Fruit fly (Drosophila melanogaster): Measurements from ENCODE around the gene CG31810.

CG31810 gene

dm6 chr2L:16824905-16825333 lies 27.2 kb downstream of the CG31810 start, which contains the start of gene Cse1 (continued):
- no peak for TF ChIP-seq Fer2 (tag; optimal IDR thresholded peaks at IDR 0.05)
- TF ChIP-seq CG10267 (tag; optimal IDR thresholded peaks at IDR 0.05), result no peak
- TF ChIP-seq CG31441 (GFP tag; IDR thresholded peaks at IDR 0.05), result no peak
- peak; percentile 47 for TF ChIP-seq CG15479 (GFP tag; optimal IDR thresholded peaks at IDR 0.05)
- TF ChIP-seq CG13287 (GFP tag; IDR thresholded peaks at IDR 0.05; ENCODE audit: partially characterized antibody), result peak; percentile 70
- TF ChIP-seq CG10959 (GFP tag; IDR thresholded peaks at IDR 0.05), result no peak
- TF ChIP-seq B-H2 (GFP tag; optimal IDR thresholded peaks at IDR 0.05), result no peak
- no peak for TF ChIP-seq CG11247 (GFP tag; IDR thresholded peaks at IDR 0.05)
- peak; percentile 51 for TF ChIP-seq CG34224 (GFP tag; IDR thresholded peaks at IDR 0.05; ENCODE audit: partially characterized antibody)
- no peak for TF ChIP-seq crp (GFP tag; optimal IDR thresholded peaks at IDR 0.05)
- peak; percentile 69 for TF ChIP-seq amos (GFP tag; IDR thresholded peaks at IDR 0.05; ENCODE audit: partially characterized antibody)
- TF ChIP-seq CG5245 (GFP tag; optimal IDR thresholded peaks at IDR 0.05), result no peak
- TF ChIP-seq dmrt11E (tag; optimal IDR thresholded peaks at IDR 0.05), result no peak
- peak; percentile 78 for TF ChIP-seq Scr (GFP tag; IDR thresholded peaks at IDR 0.05; ENCODE audit: partially characterized antibody)
- TF ChIP-seq CG33557 (GFP tag; optimal IDR thresholded peaks at IDR 0.05), result no peak
- TF ChIP-seq CG4328 (GFP tag; optimal IDR thresholded peaks at IDR 0.05), result no peak
- TF ChIP-seq chm (GFP tag; IDR thresholded peaks at IDR 0.05), result no peak
- TF ChIP-seq CG9437 (GFP tag; optimal IDR thresholded peaks at IDR 0.05), result no peak
- no peak for TF ChIP-seq Vsx1 (GFP tag; optimal IDR thresholded peaks at IDR 0.05)
- peak; percentile 93 for TF ChIP-seq cg (GFP tag; optimal IDR thresholded peaks at IDR 0.05)
- no peak for TF ChIP-seq sens-2 (GFP tag; IDR thresholded peaks at IDR 0.05)
- no peak for TF ChIP-seq CG13123 (GFP tag; optimal IDR thresholded peaks at IDR 0.05)
- TF ChIP-seq CG4424 (GFP tag; optimal IDR thresholded peaks at IDR 0.05), result no peak
- no peak for TF ChIP-seq tap (tag; optimal IDR thresholded peaks at IDR 0.05)
- TF ChIP-seq CG3407 (GFP tag; optimal IDR thresholded peaks at IDR 0.05), result no peak
- TF ChIP-seq seq (GFP tag; IDR thresholded peaks at IDR 0.05), result no peak
- no peak for TF ChIP-seq crc (GFP tag; optimal IDR thresholded peaks at IDR 0.05)
- TF ChIP-seq CHES-1-like (GFP tag; optimal IDR thresholded peaks at IDR 0.05), result no peak
- no peak for TF ChIP-seq Abd-B (GFP tag; optimal IDR thresholded peaks at IDR 0.05)
- TF ChIP-seq CG4282 (GFP tag; optimal IDR thresholded peaks at IDR 0.05), result no peak
- TF ChIP-seq chn (GFP tag; optimal IDR thresholded peaks at IDR 0.05), result no peak
- TF ChIP-seq sens (GFP tag), result peak; percentile 38
- no peak for TF ChIP-seq Stat92E (GFP tag; optimal IDR thresholded peaks at IDR 0.05)
- no peak for TF ChIP-seq HLHmδ (GFP tag; optimal IDR thresholded peaks at IDR 0.05)
- no peak for TF ChIP-seq kah (GFP tag; optimal IDR thresholded peaks at IDR 0.05)
- TF ChIP-seq gcm2 (GFP tag; optimal IDR thresholded peaks at IDR 0.05), result no peak
- no peak for TF ChIP-seq Doc2 (GFP tag; IDR thresholded peaks at IDR 0.05)
- TF ChIP-seq emc (GFP tag; optimal IDR thresholded peaks at IDR 0.05), result no peak
- peak; percentile 59 for TF ChIP-seq Med (GFP tag)
- TF ChIP-seq CG12769 (tag; optimal IDR thresholded peaks at IDR 0.05), result no peak
- peak; percentile 40 for TF ChIP-seq nmo (GFP tag; optimal IDR thresholded peaks at IDR 0.05)
- TF ChIP-seq hbn (GFP tag; IDR thresholded peaks at IDR 0.05; ENCODE audit: partially characterized antibody), result 0 out of 2 replicates have a peak, but pooled peaks have one; percentile 39
- no peak for TF ChIP-seq NFAT (GFP tag; IDR thresholded peaks at IDR 0.05)
- no peak for TF ChIP-seq dmrt99B (tag; optimal IDR thresholded peaks at IDR 0.05)
- TF ChIP-seq CG10654 (GFP tag; optimal IDR thresholded peaks at IDR 0.05), result no peak
- no peak for TF ChIP-seq Mad (GFP tag; optimal IDR thresholded peaks at IDR 0.05)
- peak; percentile 62; the same call in 1 of the 2 replicates for TF ChIP-seq unc-4 (GFP tag; IDR thresholded peaks at IDR 0.05; ENCODE audit: partially characterized antibody)
- no peak for TF ChIP-seq CG5953 (GFP tag; IDR thresholded peaks at IDR 0.05)
- no peak for TF ChIP-seq GATAe (GFP tag; conservative IDR thresholded peaks at IDR 0.05)
- TF ChIP-seq CG32767 (GFP tag; IDR thresholded peaks at IDR 0.05), result no peak
